Worm (Caenorhabditis elegans): ENCODE data around the gene M57.2.

ce11 chrIV:3493310-3493709, 33.8 kb upstream of the M57.2 start, which contains the start of gene srz-79:
- no peak for TF ChIP-seq elt-3 (tag; optimal IDR thresholded peaks at IDR 0.05)
- no peak for TF ChIP-seq lin-15B (tag; optimal IDR thresholded peaks at IDR 0.05)
- no peak for TF ChIP-seq unc-62 (GFP tag; optimal IDR thresholded peaks at IDR 0.05)
- TF ChIP-seq pha-4 (tag; optimal IDR thresholded peaks at IDR 0.05) = no peak

Data from whole organism, L3 larva.